Fruit fly (Drosophila melanogaster): ENCODE measurements around the gene p38c.

The p38c gene

DNA sequence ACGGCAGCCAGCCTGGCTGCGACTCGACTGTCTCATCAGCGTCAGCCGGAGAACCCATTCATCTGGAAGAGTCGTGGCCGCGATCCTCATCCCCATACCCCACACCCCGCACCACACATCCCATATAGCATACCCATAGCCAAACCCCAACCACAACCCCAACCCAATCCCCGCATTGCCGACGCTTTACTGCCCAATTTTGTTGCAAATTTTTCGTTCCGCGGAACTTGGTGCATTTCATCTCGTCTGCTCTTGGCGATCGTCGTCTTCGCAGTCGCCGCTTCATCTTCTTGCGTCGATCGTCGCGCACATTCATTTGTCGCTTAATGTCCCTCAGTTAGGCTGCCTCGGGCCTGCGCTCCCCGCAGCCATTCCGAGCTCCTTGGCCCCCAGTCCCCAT, 6.6 kb downstream of the p38c start:
- TF ChIP-seq foxo (GFP tag; optimal IDR thresholded peaks at IDR 0.05) (no peak), CrebA (GFP tag; optimal IDR thresholded peaks at IDR 0.05; ENCODE audit: borderline replicate concordance) (no peak)

DNA sequence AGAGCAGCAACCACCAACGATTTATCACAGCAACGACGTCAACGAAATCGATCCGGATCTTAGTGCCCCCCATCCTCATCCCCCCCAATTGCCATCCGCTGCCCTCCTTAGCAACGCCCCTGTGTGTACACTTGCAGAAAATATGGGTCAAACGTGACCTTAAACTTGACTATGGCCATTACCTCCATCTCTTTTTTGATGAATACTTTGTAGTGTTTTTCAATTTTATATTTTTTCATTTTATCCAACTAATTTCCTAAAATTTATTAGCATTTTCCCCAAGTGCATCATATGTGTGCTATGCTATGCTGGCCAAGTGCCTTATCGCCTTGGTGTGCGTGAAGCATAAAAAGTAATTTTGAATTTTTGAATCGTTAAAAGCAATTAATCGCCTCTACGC, 7.0 kb downstream of the p38c start:
- TF ChIP-seq dmrt93B (GFP tag; optimal IDR thresholded peaks at IDR 0.05) (peak; percentile 64), Vsx2 (GFP tag; optimal IDR thresholded peaks at IDR 0.05; ENCODE audit: partially characterized antibody) (no peak), woc (GFP tag; optimal IDR thresholded peaks at IDR 0.05) (peak; percentile 71), psq (GFP tag; optimal IDR thresholded peaks at IDR 0.05) (peak; percentile 77), CG9705 (GFP tag; optimal IDR thresholded peaks at IDR 0.05) (peak; percentile 68), N (GFP tag; optimal IDR thresholded peaks at IDR 0.05) (no peak), fru (GFP tag; optimal IDR thresholded peaks at IDR 0.05) (peak; percentile 91), CG32264 (GFP tag; optimal IDR thresholded peaks at IDR 0.05) (peak; percentile 82), jim (GFP tag; optimal IDR thresholded peaks at IDR 0.05) (no peak), Hnf4 (GFP tag; optimal IDR thresholded peaks at IDR 0.05) (peak; percentile 86), usp (GFP tag; optimal IDR thresholded peaks at IDR 0.05) (no peak), dsf (GFP tag; optimal IDR thresholded peaks at IDR 0.05; ENCODE audit: borderline replicate concordance) (peak; percentile 25), Sp1 (GFP tag; optimal IDR thresholded peaks at IDR 0.05) (peak; percentile 88), Jra (GFP tag; optimal IDR thresholded peaks at IDR 0.05) (peak; percentile 80), Rel (GFP tag; optimal IDR thresholded peaks at IDR 0.05) (no peak), Rel (tag; optimal IDR thresholded peaks at IDR 0.05) (peak; percentile 47), pan (optimal IDR thresholded peaks at IDR 0.05) (no peak), tai (GFP tag; optimal IDR thresholded peaks at IDR 0.05) (no peak), OdsH (GFP tag; optimal IDR thresholded peaks at IDR 0.05) (peak; percentile 87), dl (GFP tag; optimal IDR thresholded peaks at IDR 0.05; ENCODE audit: insufficient read depth in 1 of 2, partially characterized antibody in 2 of 2) (no peak), Dif (GFP tag; optimal IDR thresholded peaks at IDR 0.05; ENCODE audit: partially characterized antibody) (no peak), Abd-B (GFP tag; optimal IDR thresholded peaks at IDR 0.05) (no peak), GATAd (GFP tag; optimal IDR thresholded peaks at IDR 0.05) (no peak), ey (GFP tag; optimal IDR thresholded peaks at IDR 0.05) (peak; percentile 86), sv (GFP tag; optimal IDR thresholded peaks at IDR 0.05) (no peak), lola (GFP tag; optimal IDR thresholded peaks at IDR 0.05) (no peak), CrebA (GFP tag; optimal IDR thresholded peaks at IDR 0.05; ENCODE audit: borderline replicate concordance) (no peak), Hr78 (GFP tag; optimal IDR thresholded peaks at IDR 0.05) (no peak), Myc (optimal IDR thresholded peaks at IDR 0.05) (no peak), Hr83 (GFP tag; optimal IDR thresholded peaks at IDR 0.05; ENCODE audit: poor library complexity, severe bottlenecking) (peak; percentile 5), Dfd (GFP tag; optimal IDR thresholded peaks at IDR 0.05) (no peak), sage (GFP tag; optimal IDR thresholded peaks at IDR 0.05) (peak; percentile 76), br (GFP tag; optimal IDR thresholded peaks at IDR 0.05) (peak; percentile 87), brk (GFP tag; optimal IDR thresholded peaks at IDR 0.05) (peak; percentile 83), foxo (GFP tag; optimal IDR thresholded peaks at IDR 0.05) (peak; percentile 13 to 90), h (GFP tag; optimal IDR thresholded peaks at IDR 0.05) (peak; percentile 93), HLH106 (tag; optimal IDR thresholded peaks at IDR 0.05) (peak; percentile 87), Mio (GFP tag; optimal IDR thresholded peaks at IDR 0.05) (no peak), rgr (GFP tag; optimal IDR thresholded peaks at IDR 0.05) (peak; percentile 89)

DNA sequence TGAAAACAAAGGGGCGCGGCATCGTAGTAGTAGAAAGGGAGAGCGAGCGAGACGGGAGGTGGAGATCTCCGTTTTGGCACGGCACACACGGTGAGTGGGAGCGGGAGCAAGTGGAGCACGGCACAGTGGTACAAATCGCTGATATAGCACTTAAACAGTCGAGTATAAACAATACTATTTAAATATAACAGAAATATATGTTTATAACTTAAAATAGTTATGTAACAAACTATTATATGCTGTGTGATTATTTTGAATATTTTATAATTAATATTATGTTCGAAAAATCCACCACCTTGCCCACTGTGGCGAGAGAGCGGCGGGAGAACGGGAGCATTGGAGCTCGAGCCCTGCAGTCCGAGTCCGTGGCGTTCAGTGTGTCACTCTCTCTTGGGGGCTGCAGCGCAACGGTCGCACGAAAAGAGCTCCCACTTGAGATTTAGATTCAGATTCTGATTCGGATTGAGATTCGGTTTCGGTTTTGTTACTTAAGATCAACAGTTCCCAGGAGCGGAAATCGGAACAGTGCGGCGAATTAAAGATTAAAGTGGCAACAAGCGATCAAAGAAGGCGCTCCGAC, 8.9 kb downstream of the p38c start, which contains the start of gene Kal1:
Gene Kal1 (plus strand): TSS at position 383 of the 580 bp plus-strand sequence.
- peak; percentile 98 for TF ChIP-seq Rel (GFP tag; optimal IDR thresholded peaks at IDR 0.05)
- peak; percentile 88 for TF ChIP-seq Rel (tag; optimal IDR thresholded peaks at IDR 0.05)
- peak; percentile 93 for TF ChIP-seq br (GFP tag; optimal IDR thresholded peaks at IDR 0.05)
- peak; percentile 98 for TF ChIP-seq h (GFP tag; optimal IDR thresholded peaks at IDR 0.05)
- TF ChIP-seq Hnf4 (GFP tag; optimal IDR thresholded peaks at IDR 0.05), result peak; percentile 93
- TF ChIP-seq Dif (GFP tag; optimal IDR thresholded peaks at IDR 0.05; ENCODE audit: partially characterized antibody), result peak; percentile 55
- TF ChIP-seq CG32264 (GFP tag; optimal IDR thresholded peaks at IDR 0.05), result peak; percentile 84
- TF ChIP-seq OdsH (GFP tag; optimal IDR thresholded peaks at IDR 0.05), result peak; percentile 98
- TF ChIP-seq Dfd (GFP tag; optimal IDR thresholded peaks at IDR 0.05), result no peak
- no peak for TF ChIP-seq tai (GFP tag; optimal IDR thresholded peaks at IDR 0.05)
- peak; percentile 96 for TF ChIP-seq brk (GFP tag; optimal IDR thresholded peaks at IDR 0.05)
- no peak for TF ChIP-seq pan (optimal IDR thresholded peaks at IDR 0.05)
- TF ChIP-seq usp (GFP tag; optimal IDR thresholded peaks at IDR 0.05), result no peak
- peak; percentile 96 for TF ChIP-seq fru (GFP tag; optimal IDR thresholded peaks at IDR 0.05)
- TF ChIP-seq GATAd (GFP tag; optimal IDR thresholded peaks at IDR 0.05), result no peak
- TF ChIP-seq dsf (GFP tag; optimal IDR thresholded peaks at IDR 0.05; ENCODE audit: borderline replicate concordance), result peak; percentile 72
- TF ChIP-seq psq (GFP tag; optimal IDR thresholded peaks at IDR 0.05), result peak; percentile 96
- TF ChIP-seq Sp1 (GFP tag; optimal IDR thresholded peaks at IDR 0.05), result peak; percentile 99
- TF ChIP-seq N (GFP tag; optimal IDR thresholded peaks at IDR 0.05), result no peak
- peak in 1 of 2 experiments; percentile 50 for TF ChIP-seq dl (GFP tag; optimal IDR thresholded peaks at IDR 0.05; ENCODE audit: insufficient read depth in 1 of 2, partially characterized antibody in 2 of 2)
- TF ChIP-seq foxo (GFP tag; optimal IDR thresholded peaks at IDR 0.05), result peak; percentile 7 to 98
- TF ChIP-seq sv (GFP tag; optimal IDR thresholded peaks at IDR 0.05), result peak; percentile 65
- no peak for TF ChIP-seq Hr83 (GFP tag; optimal IDR thresholded peaks at IDR 0.05; ENCODE audit: poor library complexity, severe bottlenecking)
- TF ChIP-seq dmrt93B (GFP tag; optimal IDR thresholded peaks at IDR 0.05), result peak; percentile 94
- TF ChIP-seq woc (GFP tag; optimal IDR thresholded peaks at IDR 0.05), result peak; percentile 85
- peak; percentile 90 for TF ChIP-seq ey (GFP tag; optimal IDR thresholded peaks at IDR 0.05)
- no peak for TF ChIP-seq Vsx2 (GFP tag; optimal IDR thresholded peaks at IDR 0.05; ENCODE audit: partially characterized antibody)
- peak; percentile 91 for TF ChIP-seq CG9705 (GFP tag; optimal IDR thresholded peaks at IDR 0.05)
- peak; percentile 80 for TF ChIP-seq Jra (GFP tag; optimal IDR thresholded peaks at IDR 0.05)
- no peak for TF ChIP-seq lola (GFP tag; optimal IDR thresholded peaks at IDR 0.05)
- peak; percentile 95 for TF ChIP-seq sage (GFP tag; optimal IDR thresholded peaks at IDR 0.05)
- no peak for TF ChIP-seq Abd-B (GFP tag; optimal IDR thresholded peaks at IDR 0.05)
- TF ChIP-seq CrebA (GFP tag; optimal IDR thresholded peaks at IDR 0.05; ENCODE audit: borderline replicate concordance), result no peak
- no peak for TF ChIP-seq Myc (optimal IDR thresholded peaks at IDR 0.05)
- TF ChIP-seq Mio (GFP tag; optimal IDR thresholded peaks at IDR 0.05), result peak; percentile 60
- TF ChIP-seq HLH106 (tag; optimal IDR thresholded peaks at IDR 0.05), result peak; percentile 98
- TF ChIP-seq Hr78 (GFP tag; optimal IDR thresholded peaks at IDR 0.05), result no peak
- TF ChIP-seq rgr (GFP tag; optimal IDR thresholded peaks at IDR 0.05), result peak; percentile 98

All from whole organism, wandering third instar larva.